Worm (Caenorhabditis elegans): Measurements from ENCODE around the gene C50B8.6.

C50B8.6 gene

ce11 chrV:13609806-13610205 is 31.0 kb downstream of the C50B8.6 start:
- TF ChIP-seq fkh-4 (tag; optimal IDR thresholded peaks at IDR 0.05; ENCODE audit: borderline replicate concordance) (no peak), pag-3 (tag; optimal IDR thresholded peaks at IDR 0.05; ENCODE audit: borderline replicate concordance, insufficient read depth) (no peak), alr-1 (tag; optimal IDR thresholded peaks at IDR 0.05; ENCODE audit: borderline replicate concordance) (no peak), nhr-47 (tag; optimal IDR thresholded peaks at IDR 0.05) (no peak), nhr-12 (tag; optimal IDR thresholded peaks at IDR 0.05) (no peak), ceh-82 (tag; optimal IDR thresholded peaks at IDR 0.05) (no peak), blmp-1 (tag; optimal IDR thresholded peaks at IDR 0.05) (peak; percentile 61)

ce11 chrV:13611782-13612181 is 33.0 kb downstream of the C50B8.6 start, which contains the start of gene spig-9:
spig-9 (minus strand) TSS chrV:13611882.
- TF ChIP-seq ceh-63 (GFP tag; optimal IDR thresholded peaks at IDR 0.05): no peak
- no peak for TF ChIP-seq skn-1 (tag; optimal IDR thresholded peaks at IDR 0.05)
- no peak for TF ChIP-seq nhr-28 (tag; optimal IDR thresholded peaks at IDR 0.05)
- TF ChIP-seq ces-1 (GFP tag; optimal IDR thresholded peaks at IDR 0.05): no peak
- TF ChIP-seq tbx-2 (tag; optimal IDR thresholded peaks at IDR 0.05): no peak
- no peak for TF ChIP-seq zip-4 (GFP tag; optimal IDR thresholded peaks at IDR 0.05)
- TF ChIP-seq ceh-8 (GFP tag; optimal IDR thresholded peaks at IDR 0.05): no peak
- no peak for TF ChIP-seq sox-4 (tag; optimal IDR thresholded peaks at IDR 0.05)
- TF ChIP-seq xbp-1 (tag; optimal IDR thresholded peaks at IDR 0.05): no peak
- TF ChIP-seq nhr-85 (tag): no peak
- TF ChIP-seq hpl-2 (GFP tag; optimal IDR thresholded peaks at IDR 0.05): no peak
- no peak for TF ChIP-seq Y116A8C.19 (tag; optimal IDR thresholded peaks at IDR 0.05; ENCODE audit: borderline replicate concordance)
- TF ChIP-seq dpl-1 (GFP tag; optimal IDR thresholded peaks at IDR 0.05): no peak
- no peak for TF ChIP-seq dsc-1 (tag; optimal IDR thresholded peaks at IDR 0.05)
- TF ChIP-seq nhr-11 (tag; optimal IDR thresholded peaks at IDR 0.05): no peak
- no peak for TF ChIP-seq pag-3 (tag; optimal IDR thresholded peaks at IDR 0.05; ENCODE audit: borderline replicate concordance, insufficient read depth)

- TF ChIP-seq nhr-19 (GFP tag; conservative IDR thresholded peaks at IDR 0.05): no peak
- TF ChIP-seq C16A3.4 (tag; optimal IDR thresholded peaks at IDR 0.05): no peak
- no peak for TF ChIP-seq skn-1 (tag; optimal IDR thresholded peaks at IDR 0.05)
- no peak for TF ChIP-seq nhr-84 (tag; optimal IDR thresholded peaks at IDR 0.05)
- no peak for TF ChIP-seq elt-2 (tag; optimal IDR thresholded peaks at IDR 0.05)
- TF ChIP-seq ceh-8 (GFP tag; optimal IDR thresholded peaks at IDR 0.05): no peak
- TF ChIP-seq tlp-1 (tag; optimal IDR thresholded peaks at IDR 0.05): no peak
- TF ChIP-seq hpl-2 (GFP tag; optimal IDR thresholded peaks at IDR 0.05): no peak
- TF ChIP-seq rnt-1 (tag; optimal IDR thresholded peaks at IDR 0.05): no peak
- no peak for TF ChIP-seq tbx-2 (tag; optimal IDR thresholded peaks at IDR 0.05)
- no peak for TF ChIP-seq lin-15B (tag; optimal IDR thresholded peaks at IDR 0.05)
- TF ChIP-seq unc-62 (GFP tag; optimal IDR thresholded peaks at IDR 0.05): no peak
- TF ChIP-seq xbp-1 (tag; optimal IDR thresholded peaks at IDR 0.05): no peak
- TF ChIP-seq unc-98 (GFP tag; IDR thresholded peaks at IDR 0.05): no peak
Observed at ce11 chrV:13613870-13614269, 35.1 kb downstream of the C50B8.6 start, which contains the start of gene F53F4.7. F53F4.7 (minus strand) TSS chrV:13613970.

- TF ChIP-seq efl-1 (optimal IDR thresholded peaks at IDR 0.05) (no peak), efl-1 (GFP tag; optimal IDR thresholded peaks at IDR 0.05 in 1 of 2) (peak in 1 of 2 experiments; percentile 26), F16B12.6 (tag; optimal IDR thresholded peaks at IDR 0.05) (no peak), ztf-4 (tag; optimal IDR thresholded peaks at IDR 0.05) (no peak), fkh-8 (tag; optimal IDR thresholded peaks at IDR 0.05) (no peak)
Observed at ce11 chrV:13619752-13620151, 41.0 kb downstream of the C50B8.6 start, which contains the start of gene srd-11. srd-11 (minus strand) TSS chrV:13619852.

ce11 chrV:13620676-13621075 is 41.9 kb downstream of the C50B8.6 start, which contains the start of gene F53F4.15:
F53F4.15 (plus strand) TSS chrV:13620976.
- TF ChIP-seq swsn-7 (tag; optimal IDR thresholded peaks at IDR 0.05): no peak
- TF ChIP-seq unc-30 (tag; optimal IDR thresholded peaks at IDR 0.05): no peak
- no peak for TF ChIP-seq snpc-4 (tag; optimal IDR thresholded peaks at IDR 0.05)
- TF ChIP-seq unc-86 (tag; optimal IDR thresholded peaks at IDR 0.05): no peak
- no peak for TF ChIP-seq mab-9 (GFP tag; IDR thresholded peaks at IDR 0.05)
- TF ChIP-seq nhr-19 (GFP tag; conservative IDR thresholded peaks at IDR 0.05): no peak

All from whole organism, L1 larva.